Worm (Caenorhabditis elegans) whole organism, L1 larva: ENCODE measurements around the gene srbc-3.

Experiments
- C34B4.2 ChIP-seq: sonication (generic microtip); optimal IDR thresholded peaks from 2 replicates; lab custom pipeline; 2017; ENCODE audit warnings: mild to moderate bottlenecking, missing genetic modification characterization, missing compliant biosample characterization
- aha-1 ChIP-seq: fragments of 150-350 bp; optimal IDR thresholded peaks from 2 replicates; lab custom pipeline; 2014; ENCODE audit warnings: missing biosample characterization, missing genetic modification characterization
- alr-1 ChIP-seq: fragments of 200-800 bp; sonication (Bioruptor generic); optimal IDR thresholded peaks from 2 replicates; lab custom pipeline; 2018; ENCODE audit warnings: borderline replicate concordance, mild to moderate bottlenecking, missing genetic modification characterization, missing compliant biosample characterization
- ceh-8 ChIP-seq: fragments of 200-800 bp; sonication (Bioruptor generic); optimal IDR thresholded peaks from 2 replicates; lab custom pipeline; 2018; ENCODE audit warnings: mild to moderate bottlenecking, missing genetic modification characterization, moderate library complexity, missing compliant biosample characterization
- ces-1 ChIP-seq: fragments of 150-350 bp; optimal IDR thresholded peaks from 2 replicates; lab custom pipeline; 2014; ENCODE audit warnings: missing biosample characterization, missing genetic modification reagents, missing genetic modification characterization
- hlh-4 ChIP-seq: sonication (generic microtip); optimal IDR thresholded peaks from 2 replicates; lab custom pipeline; 2016; ENCODE audit warnings: mild to moderate bottlenecking, missing genetic modification characterization, missing compliant biosample characterization
- jun-1 ChIP-seq: fragments of 150-350 bp; optimal IDR thresholded peaks from 2 replicates; lab custom pipeline; 2014; ENCODE audit warnings: missing biosample characterization, missing genetic modification reagents, missing genetic modification characterization
- lir-3 ChIP-seq: sonication (generic microtip); optimal IDR thresholded peaks from 2 replicates; lab custom pipeline; 2016; ENCODE audit warnings: mild to moderate bottlenecking, missing genetic modification characterization, moderate library complexity, missing compliant biosample characterization; ENCODE audit not compliant: poor library complexity
- pqm-1 ChIP-seq: sonication (generic microtip); optimal IDR thresholded peaks from 3 replicates; lab custom pipeline; 2017; ENCODE audit warnings: missing biosample characterization, missing genetic modification characterization
- snpc-4 ChIP-seq: fragments of 150-350 bp; optimal IDR thresholded peaks from 2 replicates; lab custom pipeline; 2014; ENCODE audit warnings: missing biosample characterization, missing genetic modification characterization
- sptf-1 ChIP-seq: fragments of 150-350 bp; optimal IDR thresholded peaks from 2 replicates; lab custom pipeline; 2014; ENCODE audit warnings: missing biosample characterization, missing genetic modification characterization
- ztf-4 ChIP-seq: fragments of 150-350 bp; optimal IDR thresholded peaks from 2 replicates; lab custom pipeline; 2014; ENCODE audit warnings: missing biosample characterization, missing genetic modification characterization

- no peak for TF ChIP-seq aha-1
- no peak for TF ChIP-seq sptf-1 (tag; lab: Kevin White, UChicago)
- TF ChIP-seq ztf-4 = no peak
- no peak for TF ChIP-seq jun-1 (tag; lab: Kevin White, UChicago)
- no peak for TF ChIP-seq snpc-4 (tag; lab: Kevin White, UChicago)
- no peak for TF ChIP-seq hlh-4 (tag; lab: Kevin White, UChicago)
- TF ChIP-seq C34B4.2 (tag; lab: Kevin White, UChicago) = no peak
- no peak for TF ChIP-seq alr-1
- TF ChIP-seq pqm-1 (tag; lab: Kevin White, UChicago) = no peak
- no peak for TF ChIP-seq lir-3 (tag; lab: Kevin White, UChicago)
- no peak for TF ChIP-seq ces-1 (GFP tag; lab: Kevin White, UChicago)
- no peak for TF ChIP-seq ceh-8 (GFP tag; lab: Kevin White, UChicago)
These were observed 28.3 kb upstream of the srbc-3 start, which contains the start of gene T28A11.2 for ce11 chrV:3280009-3280408.
